Worm (Caenorhabditis elegans): ENCODE data around the gene K03H6.1.

Gene K03H6.1

DNA sequence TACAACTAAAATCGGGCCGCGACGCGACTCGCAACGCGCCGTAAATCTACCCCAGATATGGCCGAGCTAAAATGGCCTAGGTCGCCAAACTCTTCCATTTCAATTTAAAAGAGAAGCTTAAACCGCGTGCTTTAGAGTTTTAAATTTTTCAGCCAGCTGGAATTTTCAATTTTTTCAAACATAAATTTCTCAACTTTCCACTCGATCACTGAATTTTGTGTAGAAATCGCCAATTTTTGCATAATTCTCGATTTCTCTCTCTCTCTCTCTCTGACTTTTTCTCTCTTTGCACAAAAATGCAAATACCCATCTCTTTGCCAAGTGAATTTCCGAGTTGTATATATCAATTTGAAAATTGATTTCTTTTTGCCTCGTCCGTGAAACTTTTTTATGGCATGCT is at the start of gene K03H6.1:
K03H6.1 (plus strand) TSS at position 301 of the 400 bp plus-strand sequence.
- TF ChIP-seq F57A8.1 (GFP tag; optimal IDR thresholded peaks at IDR 0.05) (no peak), B0336.3 (GFP tag; IDR thresholded peaks at IDR 0.05) (no peak), ztf-25 (GFP tag; IDR thresholded peaks at IDR 0.05) (no peak)

DNA sequence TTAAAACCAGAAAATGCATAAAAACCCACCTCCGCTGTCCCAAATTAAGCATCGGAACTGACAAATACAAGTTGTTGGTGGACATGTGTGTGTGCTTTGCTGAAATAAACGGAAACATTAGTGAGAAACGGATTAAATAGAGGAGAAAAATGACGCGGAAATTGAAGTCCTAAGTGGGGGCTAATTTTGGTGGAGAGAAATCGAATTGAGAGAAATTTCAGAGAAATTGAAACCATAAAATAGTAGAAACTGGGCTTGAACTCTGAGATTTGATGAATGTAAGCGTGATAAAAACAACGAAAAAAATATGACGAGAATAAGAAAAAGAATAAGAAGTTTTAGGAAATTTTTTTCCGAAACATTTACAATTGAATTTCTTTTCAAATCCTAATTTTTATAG is 48.5 kb upstream of the K03H6.1 start, which contains the start of gene Y77E11A.12:
Y77E11A.12 (minus strand) TSS at position 101 of the 400 bp plus-strand sequence.
- TF ChIP-seq C17E4.6 (GFP tag; IDR thresholded peaks at IDR 0.05) (no peak), unc-130 (GFP tag; optimal IDR thresholded peaks at IDR 0.05) (no peak), madf-6 (GFP tag; IDR thresholded peaks at IDR 0.05) (no peak), rpc-1 (optimal IDR thresholded peaks at IDR 0.05) (no peak), rpc-1 (tag; optimal IDR thresholded peaks at IDR 0.05) (no peak), unc-62 (GFP tag; optimal IDR thresholded peaks at IDR 0.05) (no peak), ceh-91 (GFP tag; IDR thresholded peaks at IDR 0.05) (no peak), egl-18 (GFP tag; IDR thresholded peaks at IDR 0.05) (no peak), attf-5 (GFP tag; optimal IDR thresholded peaks at IDR 0.05) (no peak), snpc-3.4 (tag; optimal IDR thresholded peaks at IDR 0.05) (no peak), egrh-3 (GFP tag; IDR thresholded peaks at IDR 0.05) (no peak), hsf-1 (GFP tag; IDR thresholded peaks at IDR 0.05) (no peak), hlh-26 (GFP tag; conservative IDR thresholded peaks at IDR 0.05) (no peak), F33H1.4 (GFP tag; IDR thresholded peaks at IDR 0.05) (no peak)

DNA sequence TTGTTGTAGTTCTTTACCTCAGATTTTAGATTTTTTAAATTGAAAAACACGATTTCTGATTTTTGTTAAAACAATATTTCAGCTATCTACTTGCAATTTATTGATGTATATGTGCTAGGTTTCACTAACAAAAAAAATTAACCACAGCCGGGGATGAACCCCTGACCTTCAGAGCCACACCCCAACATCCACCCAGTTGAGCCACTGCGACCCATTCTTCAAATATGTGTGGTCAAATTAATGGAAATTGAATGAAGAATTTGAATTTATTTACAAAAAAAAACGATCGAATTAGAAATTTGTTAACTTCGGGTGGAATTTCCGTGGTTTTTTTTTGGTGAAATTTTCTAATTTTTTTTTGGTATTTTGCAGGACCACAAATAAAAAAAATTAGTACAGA is 44.9 kb upstream of the K03H6.1 start:
- TF ChIP-seq ceh-79 (tag; optimal IDR thresholded peaks at IDR 0.05), result no peak
- TF ChIP-seq B0019.2 (GFP tag; conservative IDR thresholded peaks at IDR 0.05), result no peak
- TF ChIP-seq nhr-27 (tag; optimal IDR thresholded peaks at IDR 0.05), result no peak
- no peak for TF ChIP-seq ets-4 (GFP tag; optimal IDR thresholded peaks at IDR 0.05)
- TF ChIP-seq tbp1 (GFP tag; optimal IDR thresholded peaks at IDR 0.05), result peak; percentile 57
- TF ChIP-seq C17E4.6 (GFP tag; IDR thresholded peaks at IDR 0.05), result no peak
- peak; percentile 19 for TF ChIP-seq B0261.1 (tag; optimal IDR thresholded peaks at IDR 0.05)
- peak; percentile 13 for TF ChIP-seq rpc-1 (optimal IDR thresholded peaks at IDR 0.05)
- peak; percentile 54 for TF ChIP-seq rpc-1 (tag; optimal IDR thresholded peaks at IDR 0.05)

DNA sequence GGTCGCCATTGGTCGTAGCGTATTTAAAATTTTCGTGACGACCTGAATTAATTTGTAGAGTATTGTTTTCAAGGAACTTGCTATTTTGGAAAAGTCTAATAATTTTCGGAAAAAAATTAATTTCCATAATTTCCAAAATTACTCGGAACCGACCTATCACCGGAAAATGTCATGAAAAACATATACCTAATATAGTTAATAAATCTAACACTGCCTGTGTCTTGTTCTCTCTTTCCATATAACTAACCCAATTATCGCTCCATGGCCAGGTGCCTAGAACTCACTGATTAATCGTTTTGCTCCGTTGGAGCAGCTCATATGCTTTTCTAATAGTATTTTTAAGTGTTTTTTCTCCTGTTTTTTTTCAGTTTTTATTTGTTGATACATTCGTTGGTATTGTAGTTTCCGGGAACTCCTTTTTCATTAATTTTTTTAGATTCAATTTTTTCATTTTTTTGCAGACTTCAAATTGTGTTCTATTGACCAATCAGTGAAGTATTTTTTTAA is 38.5 kb upstream of the K03H6.1 start, which contains the start of gene Y77E11A.16:
Y77E11A.16 (plus strand) TSS at position 457 of the 507 bp plus-strand sequence.
- TF ChIP-seq zfh-2 (GFP tag; conservative IDR thresholded peaks at IDR 0.05) (no peak), nhr-179 (tag; optimal IDR thresholded peaks at IDR 0.05) (no peak), nfyb-1 (GFP tag; IDR thresholded peaks at IDR 0.05) (no peak), D2030.7 (GFP tag; IDR thresholded peaks at IDR 0.05) (no peak), egl-18 (GFP tag; IDR thresholded peaks at IDR 0.05) (no peak), somi-1 (GFP tag; optimal IDR thresholded peaks at IDR 0.05) (no peak), hmg-1.2 (GFP tag; IDR thresholded peaks at IDR 0.05) (no peak), ztf-25 (GFP tag; IDR thresholded peaks at IDR 0.05) (no peak), sptf-2 (GFP tag; optimal IDR thresholded peaks at IDR 0.05) (no peak), ceh-58 (GFP tag; IDR thresholded peaks at IDR 0.05) (no peak), ekl-4 (GFP tag; IDR thresholded peaks at IDR 0.05) (no peak), akir-1 (GFP tag; optimal IDR thresholded peaks at IDR 0.05) (no peak)

Measured in whole organism, young adult.